Worm (Caenorhabditis elegans) whole organism, early embryonic: Measurements from ENCODE around the gene slcr-46.3.

ENCODE experiments used
- B0310.2 ChIP-seq: sonication (generic microtip); optimal IDR thresholded peaks from 2 replicates; lab custom pipeline; 2016; ENCODE audit warnings: mild to moderate bottlenecking, missing genetic modification characterization, missing compliant biosample characterization
- ama-1 ChIP-seq: fragments of 150-350 bp; optimal IDR thresholded peaks from 2 replicates; lab custom pipeline; 2014
- ceh-13 ChIP-seq: fragments of 200-800 bp; sonication (Bioruptor generic); optimal IDR thresholded peaks from 2 replicates; lab custom pipeline; 2018; ENCODE audit warnings: mild to moderate bottlenecking, missing genetic modification characterization, missing compliant biosample characterization
- hnd-1 ChIP-seq: sonication (generic microtip); optimal IDR thresholded peaks from 2 replicates; lab custom pipeline; 2016; ENCODE audit warnings: missing genetic modification characterization, missing compliant biosample characterization
- sea-1 ChIP-seq: fragments of 200-800 bp; sonication (Bioruptor generic); conservative IDR thresholded peaks from 2 replicates; pipeline ENCODE4 v1.3.6; 2022; ENCODE audit warnings: missing genetic modification characterization, missing compliant biosample characterization
- tbx-11 ChIP-seq: fragments of 200-800 bp; sonication (Bioruptor generic); IDR thresholded peaks from 2 replicates; pipeline ENCODE4 v1.3.6; 2022; ENCODE audit warnings: missing genetic modification characterization, missing compliant biosample characterization

DNA sequence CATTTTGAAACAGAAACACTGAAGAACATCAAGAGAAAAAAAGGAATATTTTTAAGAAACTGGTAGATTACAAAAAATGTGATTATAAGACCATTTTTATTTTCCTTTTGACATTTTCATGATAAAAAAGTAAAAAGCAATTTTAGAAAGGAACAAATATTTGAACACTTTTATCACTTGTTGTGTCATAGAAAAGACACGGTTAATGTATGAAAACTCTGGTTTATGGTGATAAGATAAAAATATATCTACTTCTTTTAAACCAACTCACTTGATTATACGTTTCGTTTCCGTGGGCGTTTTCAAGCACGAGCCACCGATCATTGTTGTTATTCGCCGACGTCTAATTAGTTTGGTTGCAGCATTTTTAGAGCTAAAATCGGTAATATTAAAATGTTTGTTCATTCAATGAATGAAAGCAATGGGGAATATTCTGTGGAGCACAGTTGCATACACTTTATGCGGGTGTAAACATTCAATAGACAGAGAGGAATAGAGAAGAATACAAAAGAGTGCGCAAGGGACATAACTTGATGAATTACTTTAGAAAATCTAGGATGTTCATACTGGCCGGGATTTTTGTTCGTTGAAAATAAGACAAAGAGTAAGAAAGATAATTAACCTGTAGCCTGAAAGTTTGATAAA, 50.6 kb downstream of the slcr-46.3 start, which contains the start of gene sulp-8:
- TF ChIP-seq tbx-11 (GFP tag; lab: Robert Waterston, UW), result no peak
- no peak for TF ChIP-seq B0310.2 (tag; lab: Kevin White, UChicago)
- TF ChIP-seq ceh-13 (GFP tag; lab: Kevin White, UChicago), result no peak
- TF ChIP-seq ama-1 (lab: Kevin White, UChicago), result no peak
- TF ChIP-seq hnd-1, result no peak
- no peak for TF ChIP-seq sea-1
